Worm (Caenorhabditis elegans): ENCODE data around the gene tmed-10.

DNA sequence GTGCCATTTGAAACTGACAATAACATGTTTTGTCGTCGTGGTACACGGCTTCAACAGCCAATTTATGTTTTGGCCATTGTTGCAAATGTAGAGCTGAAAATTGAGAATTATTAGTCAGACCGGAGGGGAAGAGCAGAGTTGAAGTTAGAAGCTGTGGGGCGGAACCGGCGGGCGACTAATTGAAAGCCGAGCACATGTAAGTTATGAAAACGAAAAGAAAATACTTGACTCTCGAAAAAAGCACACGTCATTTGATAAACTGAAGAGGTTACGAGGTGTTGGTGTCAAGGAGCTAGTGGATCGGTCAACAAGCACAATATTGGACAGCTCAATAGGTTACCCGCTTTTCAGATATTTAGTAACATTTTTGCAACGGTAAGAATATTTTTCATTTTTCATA is 39.4 kb upstream of the tmed-10 start, which contains the start of gene dop-5:
- no peak for TF ChIP-seq tab-1 (GFP tag; IDR thresholded peaks at IDR 0.05)
- no peak for TF ChIP-seq med-1 (GFP tag; optimal IDR thresholded peaks at IDR 0.05; ENCODE audit: insufficient read depth)
- TF ChIP-seq flt-1 (GFP tag; IDR thresholded peaks at IDR 0.05): no peak
- no peak for TF ChIP-seq ztf-29 (GFP tag; IDR thresholded peaks at IDR 0.05)
- TF ChIP-seq cog-1 (tag; optimal IDR thresholded peaks at IDR 0.05): no peak
